Fruit fly (Drosophila melanogaster) S2 (cell line): ENCODE measurements around the gene cdm.

ENCODE experiments used
- CG8478 ChIP-seq: fragments of >200 bp; optimal IDR thresholded peaks from 2 replicates; lab custom pipeline; 2018
- CTCF ChIP-seq, 2 experiments: fragments of >200 bp; optimal IDR thresholded peaks; 2 replicates each; lab custom pipeline; 2018

DNA sequence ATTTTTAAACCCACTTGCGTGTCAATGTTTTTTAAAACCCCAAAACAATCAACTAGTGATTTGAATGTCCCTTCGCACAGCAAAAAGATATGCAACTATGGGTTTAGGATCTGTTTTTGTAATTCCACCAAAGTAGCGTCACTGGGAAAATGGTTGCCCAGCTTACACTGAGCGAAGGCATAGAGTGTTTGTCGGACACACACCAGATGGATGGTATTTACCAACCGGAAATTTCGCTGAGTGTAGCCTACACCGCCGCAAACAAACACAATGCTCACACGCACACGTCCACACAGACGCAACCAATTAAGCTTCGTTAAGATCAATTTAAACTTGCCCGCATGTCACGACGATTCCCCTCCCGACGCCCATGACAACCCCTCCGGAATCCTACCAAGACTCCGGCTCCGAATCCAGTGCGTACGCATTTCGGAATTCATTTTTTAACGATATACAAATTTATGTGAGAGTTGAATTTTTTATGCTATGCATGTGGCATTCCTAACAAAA, 45.5 kb upstream of the cdm start:
- TF ChIP-seq CG8478 (no peak), CTCF (optimal IDR thresholded peaks at IDR 0.05; lab: Kevin White, UChicago) (no peak)
